Worm (Caenorhabditis elegans): ENCODE results near the gene F20G2.3.

Gene F20G2.3

DNA sequence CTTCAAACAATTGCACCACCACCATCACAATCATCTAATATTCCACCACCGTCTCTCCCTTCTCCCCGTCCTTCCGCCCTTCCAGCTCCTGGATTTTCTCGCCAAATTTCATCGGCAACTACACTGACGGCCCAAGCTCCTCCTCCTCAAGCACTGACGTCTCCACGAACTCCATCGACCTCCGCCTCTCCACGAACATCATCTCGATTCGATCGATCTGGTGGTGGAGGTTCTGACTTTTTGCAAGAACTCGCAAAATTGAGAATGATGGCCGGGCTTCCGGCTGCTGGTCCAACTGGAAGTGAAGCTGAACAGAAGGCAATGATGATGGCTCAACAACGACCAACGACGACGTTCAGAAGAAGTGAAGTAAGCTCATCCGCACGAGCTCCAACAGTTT, 25.8 kb upstream of the F20G2.3 start:
- no peak for TF ChIP-seq unc-62 (GFP tag; optimal IDR thresholded peaks at IDR 0.05)
- TF ChIP-seq F13H6.1 (tag; optimal IDR thresholded peaks at IDR 0.05): no peak
- TF ChIP-seq dmd-4 (tag; optimal IDR thresholded peaks at IDR 0.05): no peak
- no peak for TF ChIP-seq nhr-77 (tag; optimal IDR thresholded peaks at IDR 0.05)
- TF ChIP-seq crh-2 (tag; optimal IDR thresholded peaks at IDR 0.05): no peak
- TF ChIP-seq snpc-4 (tag; optimal IDR thresholded peaks at IDR 0.05): no peak
- no peak for TF ChIP-seq ceh-16 (tag; optimal IDR thresholded peaks at IDR 0.05)
- TF ChIP-seq elt-1 (tag; optimal IDR thresholded peaks at IDR 0.05): no peak
- no peak for TF ChIP-seq lin-11 (tag; optimal IDR thresholded peaks at IDR 0.05)
- no peak for TF ChIP-seq peb-1 (tag; optimal IDR thresholded peaks at IDR 0.05)
- TF ChIP-seq R02D3.7 (tag; optimal IDR thresholded peaks at IDR 0.05): no peak
- TF ChIP-seq sma-3 (GFP tag; optimal IDR thresholded peaks at IDR 0.05): no peak
- no peak for TF ChIP-seq ztf-1 (GFP tag; conservative IDR thresholded peaks at IDR 0.05)
- TF ChIP-seq nhr-11 (tag; optimal IDR thresholded peaks at IDR 0.05): no peak
- TF ChIP-seq lin-39 (tag; optimal IDR thresholded peaks at IDR 0.05): no peak
- no peak for TF ChIP-seq ZK546.5 (tag; optimal IDR thresholded peaks at IDR 0.05)
- no peak for TF ChIP-seq alr-1 (tag; optimal IDR thresholded peaks at IDR 0.05)
- no peak for TF ChIP-seq nhr-237 (tag; optimal IDR thresholded peaks at IDR 0.05)

DNA sequence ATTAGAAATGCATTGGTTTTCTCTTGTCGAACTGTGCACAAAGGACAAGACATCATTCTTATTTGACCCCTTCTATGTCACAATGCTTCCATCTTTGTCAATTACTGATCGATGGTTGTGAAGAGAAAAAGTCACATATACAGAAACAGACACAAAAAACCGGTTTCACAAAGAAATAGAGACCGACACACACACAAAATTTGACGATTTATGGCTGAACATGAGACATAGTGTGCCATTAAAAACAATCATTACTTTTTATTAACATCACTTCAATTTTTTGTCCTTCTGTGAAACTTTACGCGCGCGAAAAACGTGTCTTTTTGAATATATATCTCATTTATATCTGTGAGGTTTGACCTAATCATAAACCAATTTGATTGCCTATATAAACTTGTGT, 22.3 kb upstream of the F20G2.3 start:
- TF ChIP-seq ceh-82 (tag; optimal IDR thresholded peaks at IDR 0.05) (no peak), unc-55 (GFP tag; optimal IDR thresholded peaks at IDR 0.05) (peak; percentile 50), nhr-129 (tag; optimal IDR thresholded peaks at IDR 0.05) (peak; percentile 44), sem-4 (tag; optimal IDR thresholded peaks at IDR 0.05) (peak; percentile 18), ama-1 (optimal IDR thresholded peaks at IDR 0.05) (peak; percentile 12), C34F6.9 (tag; optimal IDR thresholded peaks at IDR 0.05) (no peak), nhr-21 (tag; optimal IDR thresholded peaks at IDR 0.05) (peak; percentile 50), mbf-1 (tag; optimal IDR thresholded peaks at IDR 0.05) (no peak), sma-3 (GFP tag; optimal IDR thresholded peaks at IDR 0.05) (peak; percentile 7), mab-5 (tag; optimal IDR thresholded peaks at IDR 0.05) (peak; percentile 57), dmd-4 (tag; optimal IDR thresholded peaks at IDR 0.05) (no peak), gmeb-1 (tag; optimal IDR thresholded peaks at IDR 0.05) (no peak), nhr-25 (tag; optimal IDR thresholded peaks at IDR 0.05) (peak; percentile 88)

DNA sequence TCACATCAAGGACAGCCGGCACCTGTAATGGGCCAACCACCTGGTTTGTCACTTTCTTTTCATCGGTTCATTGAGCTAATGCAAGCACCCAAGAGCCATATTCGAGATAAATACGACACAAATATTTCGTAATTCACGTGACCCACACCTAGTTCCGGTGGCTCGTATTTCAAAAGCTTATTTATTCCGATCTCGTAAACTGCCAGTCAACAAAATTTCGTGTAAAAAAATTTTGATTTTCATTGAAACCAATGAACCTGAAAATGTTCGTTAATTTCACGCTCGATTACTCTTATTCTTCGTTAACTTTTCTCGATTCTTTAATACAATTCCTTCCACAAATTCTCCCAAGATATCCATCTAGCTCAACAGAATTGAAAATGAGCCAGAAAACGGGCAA, 21.8 kb upstream of the F20G2.3 start:
- no peak for TF ChIP-seq R02D3.7 (tag; optimal IDR thresholded peaks at IDR 0.05)
- no peak for TF ChIP-seq nhr-25 (tag; optimal IDR thresholded peaks at IDR 0.05)
- TF ChIP-seq nhr-10 (tag; optimal IDR thresholded peaks at IDR 0.05): no peak
- no peak for TF ChIP-seq ztf-1 (GFP tag; conservative IDR thresholded peaks at IDR 0.05)
- no peak for TF ChIP-seq ztf-4 (tag; optimal IDR thresholded peaks at IDR 0.05)
- no peak for TF ChIP-seq crh-2 (tag; optimal IDR thresholded peaks at IDR 0.05)
- TF ChIP-seq nhr-237 (tag; optimal IDR thresholded peaks at IDR 0.05): no peak
- no peak for TF ChIP-seq mbf-1 (tag; optimal IDR thresholded peaks at IDR 0.05)
- TF ChIP-seq snpc-4 (tag; optimal IDR thresholded peaks at IDR 0.05): no peak
- no peak for TF ChIP-seq lin-39 (tag; optimal IDR thresholded peaks at IDR 0.05)
- TF ChIP-seq F13H6.1 (tag; optimal IDR thresholded peaks at IDR 0.05): no peak
- TF ChIP-seq ceh-16 (tag; optimal IDR thresholded peaks at IDR 0.05): no peak
- no peak for TF ChIP-seq mab-5 (tag; optimal IDR thresholded peaks at IDR 0.05)
- TF ChIP-seq fos-1 (tag; optimal IDR thresholded peaks at IDR 0.05): no peak
- no peak for TF ChIP-seq unc-62 (GFP tag; optimal IDR thresholded peaks at IDR 0.05)
- no peak for TF ChIP-seq lin-13 (GFP tag; optimal IDR thresholded peaks at IDR 0.05)
- no peak for TF ChIP-seq unc-55 (GFP tag; optimal IDR thresholded peaks at IDR 0.05)

DNA sequence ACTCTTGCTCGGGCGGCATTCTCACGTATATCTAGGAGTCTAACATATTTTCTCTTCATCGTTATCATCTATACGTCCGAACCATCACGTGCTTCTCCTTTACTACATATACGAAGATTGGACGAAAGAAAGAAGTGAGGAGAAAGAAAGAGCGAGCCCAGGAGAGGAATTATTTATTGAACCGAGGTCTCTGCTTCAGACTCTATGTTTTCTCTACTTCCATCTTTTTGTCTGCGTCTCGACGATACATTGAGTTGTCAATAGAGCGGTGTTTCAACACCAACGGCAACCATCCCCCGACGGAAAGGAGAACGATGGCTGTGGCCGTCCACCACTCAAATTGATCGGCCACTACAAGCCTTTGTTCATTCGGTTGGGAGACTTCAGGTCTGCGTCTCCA, 21.1 kb upstream of the F20G2.3 start:
- no peak for TF ChIP-seq mbf-1 (tag; optimal IDR thresholded peaks at IDR 0.05)
- no peak for TF ChIP-seq nhr-23 (tag; optimal IDR thresholded peaks at IDR 0.05)
- peak; percentile 96 for TF ChIP-seq unc-55 (GFP tag; optimal IDR thresholded peaks at IDR 0.05)
- TF ChIP-seq ztf-11 (tag; optimal IDR thresholded peaks at IDR 0.05): no peak
- TF ChIP-seq nhr-237 (tag; optimal IDR thresholded peaks at IDR 0.05): no peak
- TF ChIP-seq mdl-1 (tag; optimal IDR thresholded peaks at IDR 0.05): peak; percentile 71 to 80
- peak; percentile 97 for TF ChIP-seq nhr-129 (tag; optimal IDR thresholded peaks at IDR 0.05)
- TF ChIP-seq lin-39 (tag; optimal IDR thresholded peaks at IDR 0.05): no peak
- TF ChIP-seq elt-1 (tag; optimal IDR thresholded peaks at IDR 0.05): no peak
- no peak for TF ChIP-seq ZK546.5 (tag; optimal IDR thresholded peaks at IDR 0.05)
- peak; percentile 49 for TF ChIP-seq Y55F3AM.14 (GFP tag; optimal IDR thresholded peaks at IDR 0.05)
- peak; percentile 69 for TF ChIP-seq skn-1 (tag; optimal IDR thresholded peaks at IDR 0.05)
- TF ChIP-seq snpc-4 (tag; optimal IDR thresholded peaks at IDR 0.05): peak; percentile 81
- peak; percentile 78 for TF ChIP-seq lin-11 (tag; optimal IDR thresholded peaks at IDR 0.05)
- peak; percentile 70 for TF ChIP-seq alr-1 (tag; optimal IDR thresholded peaks at IDR 0.05)
- peak; percentile 61 for TF ChIP-seq egl-27 (tag; optimal IDR thresholded peaks at IDR 0.05)
- peak; percentile 74 for TF ChIP-seq nhr-25 (tag; optimal IDR thresholded peaks at IDR 0.05)
- TF ChIP-seq peb-1 (tag; optimal IDR thresholded peaks at IDR 0.05): no peak
- peak; percentile 44 to 87 for TF ChIP-seq lsy-2 (tag; optimal IDR thresholded peaks at IDR 0.05)
- TF ChIP-seq mab-5 (tag; optimal IDR thresholded peaks at IDR 0.05): peak; percentile 70
- no peak for TF ChIP-seq nhr-6 (tag; optimal IDR thresholded peaks at IDR 0.05)
- peak; percentile 74 for TF ChIP-seq nhr-21 (tag; optimal IDR thresholded peaks at IDR 0.05)
- TF ChIP-seq unc-62 (GFP tag; optimal IDR thresholded peaks at IDR 0.05): no peak
- peak; percentile 93 for TF ChIP-seq F13H6.1 (tag; optimal IDR thresholded peaks at IDR 0.05)
- TF ChIP-seq R02D3.7 (tag; optimal IDR thresholded peaks at IDR 0.05): no peak
- no peak for TF ChIP-seq elt-3 (tag; optimal IDR thresholded peaks at IDR 0.05)
- TF ChIP-seq nhr-77 (tag; optimal IDR thresholded peaks at IDR 0.05): no peak
- TF ChIP-seq sem-4 (tag; optimal IDR thresholded peaks at IDR 0.05): peak; percentile 56
- peak; percentile 88 for TF ChIP-seq fos-1 (tag; optimal IDR thresholded peaks at IDR 0.05)
- TF ChIP-seq C34F6.9 (tag; optimal IDR thresholded peaks at IDR 0.05): peak; percentile 92
- TF ChIP-seq ztf-4 (tag; optimal IDR thresholded peaks at IDR 0.05): peak; percentile 88
- TF ChIP-seq ama-1 (optimal IDR thresholded peaks at IDR 0.05): peak; percentile 67
- no peak for TF ChIP-seq ztf-1 (GFP tag; conservative IDR thresholded peaks at IDR 0.05)
- TF ChIP-seq gmeb-1 (tag; optimal IDR thresholded peaks at IDR 0.05): peak; percentile 68
- peak; percentile 88 for TF ChIP-seq sma-9 (GFP tag; optimal IDR thresholded peaks at IDR 0.05)
- no peak for TF ChIP-seq sma-9 (tag; optimal IDR thresholded peaks at IDR 0.05)
